Fruit fly (Drosophila melanogaster): ENCODE measurements around the gene Ost48.
A peak's percentile ranks its signal among the peaks of the same experiment; 100 is the strongest.

The Ost48 gene

DNA sequence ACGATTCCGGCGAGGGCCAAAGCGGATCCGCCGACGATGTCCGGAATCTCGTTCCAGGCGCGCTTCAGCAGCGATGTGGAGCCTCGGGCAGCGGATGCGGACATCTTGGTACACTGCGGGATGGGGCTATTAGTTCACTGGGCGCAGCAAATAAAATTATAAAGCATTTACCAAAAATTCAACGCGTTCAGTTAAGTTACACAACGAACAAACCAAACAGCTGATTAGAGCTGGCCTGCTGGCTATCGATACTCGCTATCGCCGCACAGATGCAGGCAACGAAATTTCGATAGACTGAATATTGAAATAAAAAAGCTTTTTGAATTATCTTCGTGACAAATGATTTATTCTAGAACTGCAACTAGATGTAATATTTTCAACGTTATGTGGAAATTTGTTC, 1.4 kb upstream of the Ost48 start, which contains the start of gene NdufA3 (continued):
- TF ChIP-seq CG8944 (GFP tag; optimal IDR thresholded peaks at IDR 0.05) (no peak), nerfin-1 (tag; optimal IDR thresholded peaks at IDR 0.05) (no peak), CG18764 (GFP tag; optimal IDR thresholded peaks at IDR 0.05) (no peak), trem (tag; optimal IDR thresholded peaks at IDR 0.05) (no peak), CG30431 (GFP tag; optimal IDR thresholded peaks at IDR 0.05) (no peak), CG3407 (GFP tag; optimal IDR thresholded peaks at IDR 0.05) (no peak), Vsx1 (GFP tag; optimal IDR thresholded peaks at IDR 0.05) (no peak), CG18476 (GFP tag; optimal IDR thresholded peaks at IDR 0.05) (no peak), CG10565 (GFP tag; optimal IDR thresholded peaks at IDR 0.05) (no peak), dati (GFP tag; IDR thresholded peaks at IDR 0.05) (no peak), CG14965 (GFP tag; optimal IDR thresholded peaks at IDR 0.05; ENCODE audit: borderline replicate concordance) (no peak), vvl (GFP tag; IDR thresholded peaks at IDR 0.05) (no peak), ATbp (GFP tag; optimal IDR thresholded peaks at IDR 0.05) (no peak), CG13296 (GFP tag; optimal IDR thresholded peaks at IDR 0.05) (no peak), GATAe (GFP tag; conservative IDR thresholded peaks at IDR 0.05) (no peak), TFAM (GFP tag; optimal IDR thresholded peaks at IDR 0.05) (no peak), pnt (GFP tag; optimal IDR thresholded peaks at IDR 0.05) (no peak), CG34422 (GFP tag; IDR thresholded peaks at IDR 0.05) (no peak), CG1024 (GFP tag; IDR thresholded peaks at IDR 0.05) (no peak), Abd-B (GFP tag; optimal IDR thresholded peaks at IDR 0.05) (no peak), corto (GFP tag; optimal IDR thresholded peaks at IDR 0.05) (no peak), phol (tag; optimal IDR thresholded peaks at IDR 0.05) (no peak), Atf-2 (GFP tag; optimal IDR thresholded peaks at IDR 0.05) (no peak), Sry-β (GFP tag; optimal IDR thresholded peaks at IDR 0.05) (no peak), CG4854 (GFP tag; optimal IDR thresholded peaks at IDR 0.05) (no peak), CrebB (tag; optimal IDR thresholded peaks at IDR 0.05) (no peak), CG10366 (GFP tag; IDR thresholded peaks at IDR 0.05) (no peak), HLH4C (GFP tag; IDR thresholded peaks at IDR 0.05; ENCODE audit: partially characterized antibody) (peak; percentile 78), ERR (GFP tag; optimal IDR thresholded peaks at IDR 0.05) (no peak), CG7928 (GFP tag; optimal IDR thresholded peaks at IDR 0.05) (no peak), CG14710 (tag; optimal IDR thresholded peaks at IDR 0.05) (no peak), CG3163 (GFP tag; optimal IDR thresholded peaks at IDR 0.05) (no peak), MESR4 (GFP tag; optimal IDR thresholded peaks at IDR 0.05) (peak; percentile 77), Lhr (GFP tag; optimal IDR thresholded peaks at IDR 0.05) (no peak), Trl (optimal IDR thresholded peaks at IDR 0.05) (no peak), Trl (GFP tag; optimal IDR thresholded peaks at IDR 0.05) (no peak), CG33213 (GFP tag; optimal IDR thresholded peaks at IDR 0.05) (no peak), CkIIα-i1 (GFP tag; IDR thresholded peaks at IDR 0.05) (no peak), zen (tag; optimal IDR thresholded peaks at IDR 0.05) (no peak), CG31388 (GFP tag; optimal IDR thresholded peaks at IDR 0.05) (no peak), stc (GFP tag; IDR thresholded peaks at IDR 0.05) (no peak), CG13775 (GFP tag; optimal IDR thresholded peaks at IDR 0.05) (no peak), CG11398 (GFP tag; optimal IDR thresholded peaks at IDR 0.05) (no peak), HmgD (GFP tag; optimal IDR thresholded peaks at IDR 0.05) (no peak), Doc2 (GFP tag; IDR thresholded peaks at IDR 0.05) (no peak)
